Worm (Caenorhabditis elegans): ENCODE measurements around the gene spp-11.

The spp-11 gene

ce11 chrII:6403233-6403632, 3.9 kb downstream of the spp-11 start, which contains the start of gene T25D10.1:
T25D10.1 (plus strand) TSS chrII:6403401.
- no peak for TF ChIP-seq unc-62 (GFP tag; optimal IDR thresholded peaks at IDR 0.05)

DNA sequence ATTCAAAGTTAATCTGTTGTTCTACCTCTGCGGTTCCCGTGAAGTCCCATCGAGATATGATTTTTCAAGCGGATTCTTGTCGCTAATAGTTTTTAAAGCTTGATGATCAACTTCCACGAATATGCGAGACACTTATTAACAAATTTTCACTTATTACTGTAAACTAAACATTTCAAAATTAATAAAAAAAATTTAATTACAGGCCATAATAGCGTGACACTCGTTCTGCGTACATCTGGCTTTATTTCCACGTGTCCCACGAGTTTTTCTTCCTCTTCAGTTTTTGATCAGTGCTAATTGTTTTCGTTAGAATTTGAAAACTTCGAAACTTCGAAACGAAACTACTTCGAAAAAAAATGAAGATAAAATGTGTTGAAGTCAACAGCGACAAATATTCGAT, 5.5 kb downstream of the spp-11 start, which contains the start of gene btb-2:
Gene btb-2 (plus strand): TSS at position 301 of the 400 bp plus-strand sequence.
- no peak for TF ChIP-seq unc-62 (GFP tag; optimal IDR thresholded peaks at IDR 0.05)

DNA sequence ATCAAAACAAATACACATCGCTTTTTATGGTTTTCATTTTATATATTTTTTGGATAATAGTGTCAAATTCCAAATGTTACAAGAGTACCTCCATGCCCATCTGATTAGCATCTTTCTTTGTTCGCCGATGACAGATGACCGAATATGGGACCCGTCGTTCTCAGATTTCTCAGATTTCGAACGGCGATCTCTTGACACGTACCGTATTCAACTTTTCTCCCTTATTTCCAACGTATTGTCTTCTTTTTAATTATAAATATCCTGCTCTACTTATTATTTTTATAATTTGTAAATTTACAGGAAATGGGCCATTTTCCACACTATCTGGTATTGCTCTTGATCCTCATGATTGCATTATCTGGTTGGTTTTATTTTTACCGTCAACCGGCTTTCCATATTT, 8.8 kb downstream of the spp-11 start, which contains the start of gene zig-10:
Gene zig-10 (plus strand): TSS at position 301 of the 400 bp plus-strand sequence.
- TF ChIP-seq unc-62 (GFP tag; optimal IDR thresholded peaks at IDR 0.05), result no peak

DNA sequence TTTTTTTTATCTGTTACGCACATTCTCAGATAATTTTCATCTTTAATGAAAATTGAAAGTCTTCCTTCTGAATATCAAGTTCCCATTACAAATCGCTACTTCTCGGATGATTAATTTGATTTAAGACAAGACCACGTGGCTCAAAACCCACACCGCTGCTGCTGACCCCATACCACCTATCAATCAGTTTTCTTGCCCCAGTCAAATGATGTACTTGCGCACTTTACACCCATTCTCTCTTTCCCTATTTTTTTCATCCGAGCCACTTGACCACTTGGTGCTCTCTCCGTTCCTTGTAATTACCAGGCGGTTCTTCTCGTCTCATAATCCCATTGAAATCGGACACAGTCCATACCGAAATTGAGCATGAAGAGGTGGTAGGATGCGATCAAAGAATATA, 13.1 kb downstream of the spp-11 start:
- no peak for TF ChIP-seq unc-62 (GFP tag; optimal IDR thresholded peaks at IDR 0.05)

DNA sequence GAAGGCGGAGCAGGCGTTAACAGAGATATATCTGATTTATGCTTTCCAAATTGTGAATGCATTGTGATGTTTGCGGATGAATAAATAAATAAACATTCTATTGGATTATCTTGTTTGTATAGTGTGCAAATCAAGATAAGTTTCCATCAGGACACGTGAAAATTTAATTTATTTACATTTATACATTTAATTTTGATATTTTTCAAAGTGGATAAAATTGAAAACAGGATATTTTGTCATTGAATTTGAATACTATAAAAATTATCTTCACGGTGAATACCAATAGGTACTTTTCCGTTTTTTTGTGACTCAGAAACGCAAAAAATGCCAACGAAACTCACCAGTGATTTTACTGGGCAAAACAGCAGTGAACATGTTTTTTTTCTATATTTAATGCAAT, 16.0 kb downstream of the spp-11 start, which contains the start of gene F58F12.3:
Gene F58F12.3 (minus strand): TSS at position 101 of the 400 bp plus-strand sequence.
- no peak for TF ChIP-seq unc-62 (GFP tag; optimal IDR thresholded peaks at IDR 0.05)

- no peak for TF ChIP-seq unc-62 (GFP tag; optimal IDR thresholded peaks at IDR 0.05)
Measured at ce11 chrII:6387937-6388336, 19.2 kb downstream of the spp-11 start, which contains the start of gene F58F12.2. F58F12.2 (minus strand) TSS chrII:6388037.

DNA sequence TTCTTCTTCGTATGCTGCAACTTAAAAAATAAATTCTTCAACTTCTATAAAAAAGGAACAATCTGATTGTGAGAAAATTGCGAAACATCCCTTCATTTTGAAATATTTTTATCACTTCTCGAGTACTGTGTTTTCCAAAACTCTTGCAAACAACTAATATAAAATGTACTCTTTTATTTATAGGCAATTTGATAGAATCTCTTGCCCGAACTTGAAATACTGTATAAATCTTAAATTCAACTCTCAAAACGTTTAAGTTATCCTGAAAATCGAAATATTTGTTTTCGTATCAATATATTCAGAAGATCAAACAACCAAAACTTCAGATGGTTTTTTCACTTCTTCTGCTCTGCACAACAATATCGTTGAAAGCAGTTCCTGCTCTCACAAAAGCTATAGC, 20.7 kb downstream of the spp-11 start, which contains the start of gene F58F12.4:
Gene F58F12.4 (plus strand): TSS at position 301 of the 400 bp plus-strand sequence.
- TF ChIP-seq unc-62 (GFP tag; optimal IDR thresholded peaks at IDR 0.05), result no peak

DNA sequence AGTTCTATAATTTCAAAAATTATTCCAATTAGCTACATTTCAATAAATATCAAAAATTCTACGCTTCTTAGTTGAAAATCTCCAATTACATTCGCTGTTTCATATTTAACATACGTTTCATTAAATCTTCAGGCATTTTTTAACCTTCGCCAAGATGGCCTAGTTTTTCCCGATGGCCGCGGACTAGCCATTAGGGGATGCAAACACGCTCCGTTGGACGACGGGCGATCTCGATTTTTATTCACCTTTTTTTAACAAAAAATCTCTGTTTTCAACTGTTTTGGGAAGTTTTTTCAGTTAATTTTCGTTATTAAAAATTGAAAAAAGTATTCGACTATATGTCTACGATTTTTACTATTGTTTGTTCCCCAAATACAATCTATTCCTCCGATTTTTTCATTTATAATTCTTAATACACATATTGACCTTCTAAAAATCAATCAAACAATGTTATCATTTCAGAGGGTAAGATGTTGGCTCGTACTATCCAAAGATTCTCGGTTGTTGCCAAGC, 23.9 kb downstream of the spp-11 start, which contains the start of gene F58F12.1:
Gene F58F12.1 (plus strand): TSS at position 463 of the 513 bp plus-strand sequence.
- TF ChIP-seq unc-62 (GFP tag; optimal IDR thresholded peaks at IDR 0.05), result no peak

- TF ChIP-seq unc-62 (GFP tag; optimal IDR thresholded peaks at IDR 0.05), result no peak
Measured at ce11 chrII:6380866-6381265, 26.3 kb downstream of the spp-11 start, which contains the start of gene F58F12.12. F58F12.12 (plus strand) TSS chrII:6381166.

DNA sequence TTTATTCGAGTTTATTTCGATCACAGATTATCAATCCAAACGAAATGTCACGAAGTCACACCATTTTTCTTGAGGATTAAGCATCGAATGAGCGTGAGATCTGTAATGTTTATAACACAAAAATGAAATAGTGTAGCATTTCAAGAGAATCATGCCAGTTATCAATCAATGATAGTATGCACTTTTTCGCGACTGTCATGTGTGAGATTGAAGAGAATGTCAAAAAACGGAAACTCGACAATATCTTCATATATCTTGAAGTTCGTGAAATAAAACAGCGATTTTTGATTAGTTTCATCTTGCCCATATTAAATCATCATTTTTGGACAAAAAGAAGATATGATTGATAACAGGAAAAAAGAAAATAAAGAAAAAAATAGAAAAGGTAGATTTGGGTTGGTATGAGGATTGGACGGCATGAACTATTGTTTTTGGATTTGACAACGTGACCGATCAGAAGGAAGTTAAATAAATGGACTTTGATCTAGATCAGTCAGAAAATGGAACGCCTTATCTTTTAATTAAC, 28.1 kb downstream of the spp-11 start:
- no peak for TF ChIP-seq unc-62 (GFP tag; optimal IDR thresholded peaks at IDR 0.05)

- TF ChIP-seq unc-62 (GFP tag; optimal IDR thresholded peaks at IDR 0.05), result no peak
Measured at ce11 chrII:6377381-6377948, 29.7 kb downstream of the spp-11 start.

DNA sequence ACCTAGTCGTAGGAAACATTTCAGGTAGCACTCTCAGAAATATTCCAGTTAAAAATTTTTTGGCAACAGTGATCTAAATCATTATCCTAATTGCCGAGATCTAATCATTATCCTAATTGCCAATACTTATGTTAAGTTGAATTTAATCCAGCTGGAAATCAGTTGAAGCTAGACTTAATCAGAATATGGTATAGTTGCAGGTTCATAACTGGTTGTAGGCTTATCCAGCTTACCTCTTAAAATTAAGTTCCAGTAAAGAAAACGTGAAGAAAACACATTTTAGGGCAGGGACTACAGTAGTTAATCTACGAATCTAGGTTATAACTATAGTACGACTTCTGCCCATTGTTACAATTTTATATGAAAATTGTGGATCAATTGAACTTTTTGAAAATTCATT, 30.5 kb downstream of the spp-11 start:
- TF ChIP-seq unc-62 (GFP tag; optimal IDR thresholded peaks at IDR 0.05), result no peak

ce11 chrII:6374646-6375045, 32.5 kb downstream of the spp-11 start:
- no peak for TF ChIP-seq unc-62 (GFP tag; optimal IDR thresholded peaks at IDR 0.05)

DNA sequence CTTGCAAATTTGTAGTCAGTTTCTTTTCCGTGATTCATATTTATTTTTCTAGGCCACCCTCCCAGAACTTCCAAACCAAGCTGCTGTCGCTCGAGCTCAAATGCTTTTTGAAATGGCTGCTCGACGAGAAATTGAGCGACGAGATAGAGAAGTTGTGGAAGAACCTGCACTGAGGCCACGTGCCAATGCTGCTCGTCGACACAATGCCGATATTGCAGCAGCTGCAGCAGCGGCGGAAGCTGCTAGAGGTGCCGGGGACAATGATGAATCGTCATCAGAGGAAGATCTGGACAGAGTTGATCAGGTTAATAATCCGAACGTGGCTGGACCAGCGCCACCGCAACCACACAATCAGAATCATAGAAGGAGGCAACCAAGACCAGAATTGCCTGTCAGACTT, 33.8 kb downstream of the spp-11 start:
- TF ChIP-seq unc-62 (GFP tag; optimal IDR thresholded peaks at IDR 0.05), result no peak

ce11 chrII:6371003-6371402, 36.2 kb downstream of the spp-11 start, which contains the start of gene lin-23:
lin-23 (plus strand) TSS chrII:6371303.
- TF ChIP-seq unc-62 (GFP tag; optimal IDR thresholded peaks at IDR 0.05), result no peak

DNA sequence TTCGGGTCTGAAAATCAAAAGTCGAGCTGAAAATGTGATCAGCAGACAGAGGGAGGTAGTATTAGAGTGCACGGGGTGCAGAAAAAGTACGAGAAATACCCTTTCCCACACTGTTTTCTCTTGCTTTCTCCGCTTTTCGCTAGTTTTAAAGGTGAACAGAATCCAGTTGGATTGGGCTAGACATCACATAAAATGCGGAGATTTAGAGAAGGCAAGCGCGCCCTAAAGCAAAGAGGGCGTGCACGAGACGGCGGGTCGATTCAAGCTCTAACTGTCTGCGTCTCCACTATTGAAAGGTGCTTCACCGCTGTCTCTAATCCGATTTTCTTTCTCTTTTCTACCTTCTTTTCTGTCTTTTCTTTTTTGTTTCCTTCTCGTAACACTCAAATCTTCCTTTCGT, 37.1 kb downstream of the spp-11 start:
- no peak for TF ChIP-seq unc-62 (GFP tag; optimal IDR thresholded peaks at IDR 0.05)

ce11 chrII:6366696-6367095, 40.5 kb downstream of the spp-11 start, which contains the start of gene ctsa-4.1:
ctsa-4.1 (plus strand) TSS chrII:6366996.
- no peak for TF ChIP-seq unc-62 (GFP tag; optimal IDR thresholded peaks at IDR 0.05)

Measured in whole organism, dauer.